Fruit fly (Drosophila melanogaster): Measurements from ENCODE around the gene Vps60.

The Vps60 gene

DNA sequence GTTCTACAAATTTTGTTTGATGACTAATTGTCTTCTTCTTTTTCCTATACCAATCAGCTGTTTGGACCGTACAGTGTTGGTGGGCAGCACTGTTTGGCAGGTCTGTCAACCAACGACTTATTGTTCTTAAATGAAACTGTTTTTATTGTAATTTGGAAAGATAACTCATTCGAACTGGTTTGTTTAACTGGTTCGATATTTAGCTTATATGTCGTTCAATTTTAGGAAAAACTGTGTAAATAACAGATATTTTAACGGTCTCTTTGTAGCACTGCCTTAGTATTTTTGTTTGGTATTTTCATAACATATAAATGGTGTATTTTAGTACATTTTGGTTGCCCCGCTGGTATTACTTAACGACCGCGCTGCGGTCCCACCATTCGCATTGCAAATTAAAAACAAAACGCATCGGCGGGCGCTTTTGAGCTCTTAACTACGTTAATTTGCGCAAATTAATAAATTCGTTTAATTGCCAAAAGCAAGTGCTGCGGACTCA lies at the start of gene Vps60, which contains the start of gene anchor:
Vps60 (minus strand) TSS at position 175 of the 496 bp plus-strand sequence.
anchor (plus strand) TSS at position 374 of the 496 bp plus-strand sequence.
- TF ChIP-seq CG8478 (optimal IDR thresholded peaks at IDR 0.05) (no peak), CTCF (optimal IDR thresholded peaks at IDR 0.05) (no peak)

DNA sequence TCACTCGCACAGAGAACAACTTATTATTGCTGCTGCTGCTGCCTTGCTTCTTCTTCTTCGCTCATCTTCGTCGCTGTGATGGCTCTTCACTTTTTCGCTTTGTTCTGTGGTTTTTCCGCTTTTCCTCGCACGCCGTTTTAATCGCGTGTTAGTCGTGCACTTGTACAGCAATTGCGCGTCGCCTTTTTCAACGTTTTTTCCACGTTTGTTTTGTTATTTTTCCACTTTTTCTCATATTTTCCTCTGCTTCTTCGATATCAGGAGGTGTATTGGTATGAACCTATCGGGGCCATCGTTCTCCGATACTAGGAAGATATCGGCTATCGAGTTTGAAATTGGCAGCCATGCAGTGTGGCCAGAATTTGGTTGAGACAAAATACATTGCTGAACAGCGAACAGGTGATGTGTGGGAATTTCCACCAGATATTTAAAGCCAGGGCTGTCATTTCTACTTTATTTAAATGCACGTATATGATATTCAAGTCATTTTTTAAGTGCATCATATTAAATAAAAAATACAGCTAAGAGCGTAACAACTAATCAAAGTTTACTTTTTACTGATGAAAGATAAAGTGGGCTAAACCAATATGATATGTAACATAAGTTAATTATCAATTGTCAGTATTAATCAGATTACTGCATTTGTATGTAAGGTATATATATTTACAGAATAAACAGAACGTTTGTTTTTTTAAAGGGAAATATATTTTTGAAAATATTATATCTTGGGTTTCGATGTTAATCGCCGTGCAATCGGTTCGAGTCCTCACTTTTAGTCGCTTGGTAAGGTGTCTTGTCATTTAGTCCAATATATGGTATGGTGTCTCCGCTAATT lies 47.7 kb upstream of the Vps60 start, which contains the start of gene Crtc:
Crtc (minus strand) TSS at position 290 of the 835 bp plus-strand sequence.
- TF ChIP-seq CG8478 (optimal IDR thresholded peaks at IDR 0.05), result no peak
- peak in 1 of 2 experiments; percentile 34 for TF ChIP-seq CTCF (optimal IDR thresholded peaks at IDR 0.05)

DNA sequence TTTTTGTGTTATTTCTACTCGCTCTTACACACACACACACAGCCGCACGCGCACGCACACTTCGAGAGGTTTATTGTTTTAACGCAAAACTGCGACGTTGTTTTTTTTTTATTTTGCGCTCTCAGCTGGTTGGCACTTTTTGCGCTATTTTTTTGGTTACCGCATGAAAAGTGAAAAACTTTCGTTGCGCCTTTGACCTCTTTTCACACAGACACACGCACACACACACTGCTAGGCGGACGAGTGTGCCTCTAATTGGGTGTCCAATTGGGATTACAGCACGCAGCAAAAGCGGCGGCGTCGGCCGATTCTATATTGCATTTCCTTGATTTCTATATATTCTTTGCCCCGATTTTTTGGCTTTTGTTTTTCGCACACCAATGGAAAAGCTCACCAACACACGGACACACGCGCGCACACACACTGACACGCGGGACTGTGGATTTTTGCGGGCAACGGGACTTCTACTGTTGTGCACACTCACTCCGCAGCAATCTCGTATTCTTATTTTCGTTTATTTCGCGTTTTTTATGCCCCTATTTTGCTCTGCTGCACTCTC lies 47.0 kb upstream of the Vps60 start:
- no peak for TF ChIP-seq CG8478 (optimal IDR thresholded peaks at IDR 0.05)
- no peak for TF ChIP-seq CTCF (optimal IDR thresholded peaks at IDR 0.05)

DNA sequence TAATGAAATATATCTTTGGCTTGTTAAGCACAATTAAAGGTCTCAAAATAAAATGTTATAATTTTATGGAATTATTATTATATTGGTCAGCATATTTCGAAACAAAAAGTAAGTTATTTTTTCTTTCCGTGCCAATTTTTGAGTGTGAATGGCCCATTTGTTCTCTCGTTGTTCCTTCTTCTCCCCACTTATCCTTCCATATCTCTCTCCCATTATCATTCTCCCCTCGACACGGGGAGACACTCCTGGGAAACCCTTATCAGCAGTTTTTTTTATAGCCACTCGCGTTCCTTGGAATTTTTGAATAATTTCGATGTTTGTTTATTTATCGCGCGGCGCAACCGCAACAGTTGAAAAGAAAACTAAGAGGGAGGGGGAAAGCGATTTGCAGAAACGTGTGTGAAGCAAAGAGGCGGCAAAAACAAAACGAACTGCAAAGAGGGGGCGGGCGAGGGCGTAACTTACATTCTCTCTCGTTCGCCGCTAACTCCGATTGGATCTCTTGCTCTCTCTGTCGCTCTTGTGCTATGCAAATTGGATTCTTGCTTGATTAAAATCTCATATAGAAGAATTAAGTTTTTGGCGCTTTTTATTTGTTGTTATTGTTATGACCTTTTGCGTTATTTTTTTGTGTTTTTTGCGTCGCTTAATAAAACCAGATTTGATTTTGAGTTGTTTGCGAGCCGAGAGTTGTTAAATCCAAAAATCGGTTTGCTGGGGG lies 46.4 kb upstream of the Vps60 start:
- TF ChIP-seq CG8478 (optimal IDR thresholded peaks at IDR 0.05) (no peak), CTCF (optimal IDR thresholded peaks at IDR 0.05) (no peak)

DNA sequence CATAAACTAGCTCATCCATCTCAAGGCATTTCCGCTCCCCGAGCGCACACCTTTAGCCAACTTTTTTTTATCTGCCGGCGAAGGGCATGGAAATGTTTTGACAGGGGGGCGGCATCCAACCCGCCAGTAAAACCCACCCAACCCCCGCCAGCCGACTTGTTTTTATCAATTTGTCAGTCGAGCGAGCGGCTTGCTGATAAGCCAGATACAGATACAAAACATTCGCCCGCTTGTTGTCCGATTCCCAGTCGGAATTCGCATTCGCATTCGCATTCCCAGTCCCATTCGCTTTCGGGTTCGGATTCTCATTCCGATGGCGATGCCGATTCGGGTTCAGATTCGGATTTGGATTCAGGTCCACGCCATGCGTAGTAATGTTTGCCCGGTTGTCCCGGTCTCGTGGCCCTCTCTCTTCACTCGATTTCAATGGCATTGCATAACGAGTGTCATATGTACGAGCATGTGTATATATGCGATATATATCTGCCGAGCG lies 43.7 kb upstream of the Vps60 start:
- TF ChIP-seq CG8478 (optimal IDR thresholded peaks at IDR 0.05) (no peak), CTCF (optimal IDR thresholded peaks at IDR 0.05) (no peak)

DNA sequence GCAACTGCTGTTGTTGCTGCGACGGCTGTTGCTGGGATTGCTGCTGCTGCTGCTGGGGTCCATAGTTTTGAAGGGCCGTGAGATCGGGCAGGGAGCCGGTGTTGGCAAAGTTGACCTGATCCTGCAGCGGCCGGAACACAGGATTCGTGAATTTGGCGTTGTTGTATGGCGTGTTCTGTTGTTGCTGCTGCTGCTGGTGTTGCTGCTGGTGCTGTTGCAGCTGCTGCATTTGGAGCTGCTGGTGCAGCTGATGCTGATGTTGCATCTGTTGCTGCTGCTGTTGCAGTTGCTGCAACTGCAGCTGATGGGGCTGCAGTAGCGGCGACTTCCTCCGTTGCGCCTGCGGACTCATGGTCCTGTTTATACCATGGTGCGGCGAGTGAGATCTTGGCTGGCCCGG lies 42.2 kb upstream of the Vps60 start:
- no peak for TF ChIP-seq CTCF (optimal IDR thresholded peaks at IDR 0.05)
- TF ChIP-seq CG8478 (optimal IDR thresholded peaks at IDR 0.05), result no peak

DNA sequence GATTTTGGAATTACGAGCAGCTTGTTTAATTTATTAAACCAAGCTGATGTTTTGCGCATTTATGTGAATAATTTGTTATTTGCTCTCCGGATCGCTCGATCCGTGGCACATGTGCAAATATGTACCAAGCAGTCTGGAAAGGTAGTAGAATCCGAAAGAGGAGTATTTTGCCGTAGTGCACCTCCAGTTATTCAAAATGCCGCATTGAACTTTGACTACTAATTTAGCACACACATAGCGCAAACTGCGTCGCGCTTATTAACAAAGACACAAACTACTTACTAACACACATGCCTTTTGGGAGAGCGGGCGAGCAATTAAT lies 37.8 kb upstream of the Vps60 start:
- no peak for TF ChIP-seq CG8478 (optimal IDR thresholded peaks at IDR 0.05)

DNA sequence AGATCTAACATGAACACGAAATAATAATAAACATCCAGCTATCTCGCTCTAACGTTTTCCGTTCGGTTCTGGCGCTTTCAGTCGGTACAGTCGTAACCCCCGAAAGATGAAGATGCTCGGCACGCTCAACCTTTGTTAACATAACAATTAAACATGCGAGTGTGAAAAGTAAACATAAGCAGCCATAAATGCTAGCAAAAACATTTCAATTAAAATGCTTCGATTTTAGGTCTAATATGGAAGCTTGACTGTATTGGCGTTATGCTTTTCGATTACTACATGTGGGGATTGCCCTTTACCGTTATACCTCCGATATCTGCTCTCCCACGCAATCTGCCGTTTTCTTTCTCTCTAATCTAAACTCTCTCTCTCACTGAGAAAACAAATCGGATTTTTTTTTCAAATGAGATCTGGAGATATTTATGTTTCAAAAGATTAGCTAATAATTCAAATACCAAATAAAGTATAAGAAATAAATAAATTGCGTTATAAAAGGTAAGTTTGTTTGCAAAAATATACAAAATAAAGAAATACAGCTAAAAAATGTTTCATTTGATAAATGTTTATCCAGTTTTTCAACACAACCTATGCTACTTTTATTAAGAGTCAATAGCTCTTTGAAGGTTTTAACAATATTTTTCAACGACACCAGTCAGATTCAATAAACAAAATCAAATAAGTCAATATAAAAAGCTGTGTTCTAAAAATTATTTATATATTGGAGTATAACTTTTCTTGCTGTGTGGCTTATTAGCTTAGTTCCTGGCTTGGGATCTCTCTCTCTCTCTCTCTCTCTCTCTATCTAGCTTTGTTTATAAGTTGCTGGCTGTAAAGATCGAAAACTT lies 37.2 kb upstream of the Vps60 start:
- TF ChIP-seq CTCF (optimal IDR thresholded peaks at IDR 0.05) (no peak), CG8478 (optimal IDR thresholded peaks at IDR 0.05) (no peak)

DNA sequence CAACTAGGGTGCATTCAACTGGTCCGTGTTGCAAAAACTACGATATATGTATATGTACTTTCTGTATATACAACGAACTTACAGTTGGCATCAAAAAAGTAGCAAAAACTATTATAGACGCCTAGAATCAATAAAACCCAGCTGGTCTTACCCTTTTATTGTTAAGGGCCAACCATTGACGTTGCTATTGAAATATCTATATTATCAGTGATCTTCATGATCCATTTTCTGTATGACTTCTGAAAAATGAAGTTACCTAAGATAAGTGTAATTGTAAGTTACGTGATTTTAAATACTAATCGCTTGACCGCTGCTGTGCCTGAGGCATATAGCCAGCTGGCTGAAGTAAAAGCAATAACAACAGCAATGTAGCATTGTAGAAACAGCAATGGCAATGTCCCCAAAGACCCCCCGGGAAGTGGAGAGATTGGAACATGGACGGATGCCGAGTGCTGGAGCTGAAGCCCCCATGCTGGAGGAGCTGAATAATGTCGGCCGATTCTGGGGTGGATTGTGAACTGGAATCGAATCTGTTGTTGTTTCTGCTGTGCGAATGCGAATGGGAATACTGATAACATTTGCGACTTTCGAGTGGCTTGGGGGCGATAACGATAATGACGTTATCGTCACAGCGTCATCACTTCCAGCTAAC lies 36.4 kb upstream of the Vps60 start:
- TF ChIP-seq CG8478 (optimal IDR thresholded peaks at IDR 0.05) (no peak), CTCF (optimal IDR thresholded peaks at IDR 0.05) (no peak)

DNA sequence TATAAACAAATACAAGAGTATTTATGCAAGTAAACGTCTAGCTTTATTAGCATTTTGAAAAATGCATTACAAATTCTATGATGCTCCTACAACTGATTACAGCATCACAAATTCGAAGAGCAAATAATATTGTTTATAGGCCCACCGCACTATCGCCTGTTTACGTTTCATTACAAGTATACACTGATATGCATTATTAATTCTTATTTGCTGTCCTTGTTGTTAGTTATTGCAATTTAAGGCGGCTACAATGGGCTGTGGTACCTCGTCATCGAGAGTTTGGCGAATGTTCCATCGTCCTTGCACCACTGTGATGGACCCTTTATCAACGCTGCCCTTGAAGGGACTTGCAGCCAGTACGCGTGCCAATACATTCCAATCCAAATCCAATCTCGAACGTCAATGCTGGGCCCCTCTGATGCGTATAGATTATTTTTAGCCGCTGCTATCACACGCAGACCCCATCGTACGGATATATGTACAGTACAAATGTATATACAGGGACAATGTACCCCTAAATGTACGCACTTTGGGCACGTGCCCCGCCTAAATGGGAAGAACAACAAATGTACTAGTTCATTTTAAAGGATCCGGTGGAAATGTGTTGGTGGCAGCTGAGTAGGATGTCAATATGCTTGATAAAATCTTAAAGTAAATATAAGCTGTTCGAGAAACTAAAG lies 35.4 kb upstream of the Vps60 start:
- no peak for TF ChIP-seq CG8478 (optimal IDR thresholded peaks at IDR 0.05)
- TF ChIP-seq CTCF (optimal IDR thresholded peaks at IDR 0.05), result no peak

DNA sequence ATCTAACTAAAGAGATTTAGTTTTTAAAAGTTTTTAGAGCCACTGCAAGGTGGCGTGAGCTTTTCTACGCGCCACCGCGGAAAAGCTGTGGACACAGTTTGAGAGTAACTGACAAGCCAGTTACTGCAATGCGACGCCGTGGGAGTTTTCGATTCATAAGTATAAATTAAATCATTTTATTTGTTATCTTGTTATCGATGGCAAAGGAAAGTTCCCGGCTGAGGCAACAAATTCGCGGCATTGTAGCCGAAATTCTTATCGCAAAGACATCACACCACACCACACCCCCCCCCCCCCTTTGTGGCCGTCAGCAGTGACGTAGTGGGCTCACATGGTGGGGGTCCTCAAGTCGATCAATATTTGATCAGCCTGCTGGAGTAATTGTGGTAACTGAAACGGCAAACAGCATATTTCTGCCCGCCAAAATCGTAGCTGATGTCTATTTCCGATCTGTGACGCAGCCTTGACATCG lies 34.4 kb upstream of the Vps60 start:
- no peak for TF ChIP-seq CTCF (optimal IDR thresholded peaks at IDR 0.05)
- TF ChIP-seq CG8478 (optimal IDR thresholded peaks at IDR 0.05), result no peak

DNA sequence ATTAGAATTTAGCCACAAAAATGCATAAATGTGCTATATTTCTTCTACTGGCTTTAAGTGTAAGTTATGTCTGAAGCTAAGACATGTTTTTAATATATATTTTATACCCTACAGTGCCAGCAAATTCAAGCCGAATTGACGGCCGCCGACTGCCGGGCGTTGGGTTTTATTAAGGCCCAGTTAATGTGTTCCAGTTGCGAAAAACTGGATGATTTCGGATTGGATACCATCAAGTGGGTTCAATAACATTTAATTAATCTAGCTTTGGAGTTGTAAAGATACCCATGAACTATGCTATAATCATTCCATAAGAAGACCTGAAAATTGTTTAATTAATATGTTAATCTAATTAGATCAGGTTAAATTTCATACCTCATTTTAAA lies 33.2 kb upstream of the Vps60 start:
- TF ChIP-seq CTCF (optimal IDR thresholded peaks at IDR 0.05) (no peak), CG8478 (optimal IDR thresholded peaks at IDR 0.05) (no peak)

Data from S2 (cell line).